Fruit fly (Drosophila melanogaster) whole organism, embryonic: ENCODE measurements around the gene CG17564.
A peak's percentile ranks its signal among the peaks of the same experiment; 100 is the strongest.

Experiments
- Aef1 ChIP-seq: fragments of 200-800 bp; sonication (Bioruptor generic); IDR thresholded peaks from 3 replicates; pipeline ENCODE4 v1.3.6; 2022; ENCODE audit warnings: missing biosample characterization, missing genetic modification characterization
- Asciz ChIP-seq: fragments of 200-800 bp; sonication (Bioruptor generic); optimal IDR thresholded peaks from 2 replicates; lab custom pipeline; 2017; ENCODE audit warnings: missing biosample characterization, mild to moderate bottlenecking, missing genetic modification characterization, missing genetic modification reagents
- B-H1 ChIP-seq: fragments of 200-800 bp; sonication (Bioruptor generic); IDR thresholded peaks from 3 replicates; pipeline ENCODE4 v1.3.6; 2022; ENCODE audit warnings: missing biosample characterization, missing genetic modification characterization
- Bdp1 ChIP-seq: fragments of 200-800 bp; sonication (Bioruptor generic); optimal IDR thresholded peaks from 3 replicates; lab custom pipeline; 2016; ENCODE audit warnings: missing biosample characterization, missing genetic modification characterization
- C15 ChIP-seq: fragments of 200-800 bp; sonication (Bioruptor generic); IDR thresholded peaks from 3 replicates; pipeline ENCODE4 v1.3.6; 2022; ENCODE audit warnings: missing biosample characterization, missing genetic modification characterization
- CG10565 ChIP-seq: fragments of 200-800 bp; sonication (Bioruptor generic); optimal IDR thresholded peaks from 3 replicates; lab custom pipeline; 2016; ENCODE audit warnings: missing biosample characterization, mild to moderate bottlenecking, missing genetic modification characterization
- CG10654 ChIP-seq: fragments of 200-800 bp; sonication (Bioruptor generic); optimal IDR thresholded peaks from 2 replicates; lab custom pipeline; 2016; ENCODE audit warnings: missing biosample characterization, missing genetic modification characterization
- CG11398 ChIP-seq: fragments of 200-800 bp; sonication (Bioruptor generic); optimal IDR thresholded peaks from 2 replicates; lab custom pipeline; 2016; ENCODE audit warnings: missing biosample characterization, missing genetic modification characterization
- CG14050 ChIP-seq: fragments of 200-800 bp; sonication (Bioruptor generic); IDR thresholded peaks from 3 replicates; pipeline ENCODE4 v1.3.6; 2022; ENCODE audit warnings: missing biosample characterization, missing genetic modification characterization
- CG16779 ChIP-seq: fragments of 200-800 bp; sonication (Bioruptor generic); IDR thresholded peaks from 2 replicates; pipeline ENCODE4 v1.3.6; 2022; ENCODE audit warnings: missing biosample characterization, missing genetic modification characterization
- CG18011 ChIP-seq: fragments of 200-800 bp; sonication (Bioruptor generic); optimal IDR thresholded peaks from 2 replicates; lab custom pipeline; 2017; ENCODE audit warnings: missing biosample characterization, missing genetic modification characterization, mild to moderate bottlenecking, moderate library complexity, missing genotype
- CG2678 ChIP-seq: fragments of 200-800 bp; sonication (Bioruptor generic); optimal IDR thresholded peaks from 3 replicates; lab custom pipeline; 2019; ENCODE audit warnings: missing biosample characterization, mild to moderate bottlenecking, missing genetic modification characterization, moderate library complexity
- CG31441 ChIP-seq: fragments of 200-800 bp; sonication (Bioruptor generic); IDR thresholded peaks from 2 replicates; pipeline ENCODE4 v1.3.6; 2022; ENCODE audit warnings: missing biosample characterization, missing genetic modification characterization
- CG34376 ChIP-seq: fragments of 200-800 bp; sonication (Bioruptor generic); optimal IDR thresholded peaks from 2 replicates; lab custom pipeline; 2018; ENCODE audit warnings: missing biosample characterization, mild to moderate bottlenecking, missing genetic modification characterization
- CG4328 ChIP-seq: fragments of 200-800 bp; sonication (Bioruptor generic); optimal IDR thresholded peaks from 3 replicates; lab custom pipeline; 2017; ENCODE audit warnings: missing biosample characterization, missing genetic modification reagents, missing genetic modification characterization
- CG4360 ChIP-seq: fragments of 200-800 bp; sonication (Bioruptor generic); IDR thresholded peaks from 2 replicates; pipeline ENCODE4 v1.3.6; 2022; ENCODE audit warnings: missing biosample characterization, missing genetic modification characterization
- CG6813 ChIP-seq: fragments of 200-800 bp; sonication (Bioruptor generic); optimal IDR thresholded peaks from 2 replicates; lab custom pipeline; 2017; ENCODE audit warnings: missing biosample characterization, missing genetic modification characterization, mild to moderate bottlenecking, moderate library complexity, missing genetic modification reagents
- CG7556 ChIP-seq: fragments of 200-800 bp; sonication (Bioruptor generic); optimal IDR thresholded peaks from 2 replicates; lab custom pipeline; 2017; ENCODE audit warnings: missing biosample characterization, mild to moderate bottlenecking, missing genetic modification characterization
- CG7839 ChIP-seq: fragments of 200-800 bp; sonication (Bioruptor generic); optimal IDR thresholded peaks from 3 replicates; lab custom pipeline; 2018; ENCODE audit warnings: missing biosample characterization, mild to moderate bottlenecking, missing genetic modification characterization, moderate library complexity
- CG7987 ChIP-seq: fragments of 200-800 bp; sonication (Bioruptor generic); optimal IDR thresholded peaks from 2 replicates; lab custom pipeline; 2018; ENCODE audit warnings: missing biosample characterization, mild to moderate bottlenecking, missing genetic modification characterization, moderate library complexity
- CG8478 ChIP-seq: fragments of >200 bp; optimal IDR thresholded peaks from 2 replicates; lab custom pipeline; 2018
- CG8765 ChIP-seq: fragments of 200-800 bp; sonication (Bioruptor generic); IDR thresholded peaks from 2 replicates; pipeline ENCODE4 v1.3.6; 2022; ENCODE audit warnings: missing biosample characterization, missing genetic modification characterization
- CG8924 ChIP-seq: fragments of 200-800 bp; optimal IDR thresholded peaks from 3 replicates; lab custom pipeline; 2019; ENCODE audit warnings: missing biosample characterization, mild to moderate bottlenecking, missing genetic modification characterization, moderate library complexity
- CG9215 ChIP-seq: fragments of 200-800 bp; sonication (Bioruptor generic); IDR thresholded peaks from 2 replicates; pipeline ENCODE4 v1.3.6; 2022; ENCODE audit warnings: missing biosample characterization, missing genetic modification characterization
- Deaf1 ChIP-seq: fragments of 200-800 bp; optimal IDR thresholded peaks from 3 replicates; lab custom pipeline; 2019; ENCODE audit warnings: missing biosample characterization, mild to moderate bottlenecking, missing genetic modification characterization, moderate library complexity
- Dek ChIP-seq: fragments of 200-800 bp; sonication (Bioruptor generic); optimal IDR thresholded peaks from 3 replicates; lab custom pipeline; 2019; ENCODE audit warnings: missing biosample characterization, mild to moderate bottlenecking, missing genetic modification characterization, moderate library complexity
- Dfd ChIP-seq, 2 experiments: fragments of >200 bp; optimal IDR thresholded peaks; 2 replicates each; lab custom pipeline; 2017; ENCODE audit warnings: missing biosample characterization in 2 of 2, missing genetic modification characterization in 2 of 2
- Dp ChIP-seq: fragments of 200-800 bp; sonication (Bioruptor generic); optimal IDR thresholded peaks from 2 replicates; lab custom pipeline; 2018; ENCODE audit warnings: missing biosample characterization, mild to moderate bottlenecking, missing genetic modification characterization, moderate library complexity
- Fer2 ChIP-seq: fragments of 200-800 bp; sonication (Bioruptor generic); optimal IDR thresholded peaks from 2 replicates; lab custom pipeline; 2018; ENCODE audit warnings: missing biosample characterization, mild to moderate bottlenecking, missing genetic modification characterization, moderate library complexity
- HLH4C ChIP-seq: fragments of 200-800 bp; sonication (Bioruptor generic); IDR thresholded peaks from 3 replicates; pipeline ENCODE4 v1.3.6; 2022; ENCODE audit warnings: missing biosample characterization, missing genetic modification characterization; ENCODE audit not compliant: partially characterized antibody
- Hr3 ChIP-seq: fragments of 200-800 bp; sonication (Bioruptor generic); optimal IDR thresholded peaks from 3 replicates; lab custom pipeline; 2016; ENCODE audit warnings: missing biosample characterization, missing genetic modification characterization
- Lim3 ChIP-seq: fragments of 200-800 bp; sonication (Bioruptor generic); IDR thresholded peaks from 2 replicates; pipeline ENCODE4 v1.3.6; 2022; ENCODE audit warnings: missing biosample characterization, missing genetic modification characterization
- aop ChIP-seq: fragments of 200-800 bp; sonication (Bioruptor generic); IDR thresholded peaks from 2 replicates; pipeline ENCODE4 v1.3.6; 2022; ENCODE audit warnings: missing biosample characterization, missing genetic modification characterization
- dpn ChIP-seq, 2 experiments: fragments of 200-800 bp; sonication (Bioruptor generic); optimal IDR thresholded peaks; 3 replicates each; lab custom pipeline; 2016; ENCODE audit warnings: missing biosample characterization in 2 of 2, missing genetic modification characterization in 2 of 2
- dysf ChIP-seq: fragments of 200-800 bp; sonication (Bioruptor generic); IDR thresholded peaks from 3 replicates; pipeline ENCODE4 v1.3.6; 2022; ENCODE audit warnings: missing biosample characterization, missing genetic modification characterization
- exex ChIP-seq: fragments of 200-800 bp; sonication (Bioruptor generic); optimal IDR thresholded peaks from 4 replicates; lab custom pipeline; 2018; ENCODE audit warnings: missing biosample characterization, mild to moderate bottlenecking, missing genetic modification characterization, moderate library complexity
- gro ChIP-seq: fragments of 200-800 bp; sonication (Bioruptor generic); optimal IDR thresholded peaks from 2 replicates; lab custom pipeline; 2016; ENCODE audit warnings: missing biosample characterization, missing genetic modification characterization
- jigr1 ChIP-seq: fragments of 200-800 bp; sonication (Bioruptor generic); IDR thresholded peaks from 3 replicates; pipeline ENCODE4 v1.3.6; 2022; ENCODE audit warnings: missing biosample characterization, missing genetic modification characterization
- jumu ChIP-seq: fragments of 200-800 bp; sonication (Bioruptor generic); optimal IDR thresholded peaks from 3 replicates; lab custom pipeline; 2016; ENCODE audit warnings: missing biosample characterization, missing genetic modification characterization
- kni ChIP-seq: fragments of 200-800 bp; sonication (Bioruptor generic); optimal IDR thresholded peaks from 3 replicates; lab custom pipeline; 2017; ENCODE audit warnings: mild to moderate bottlenecking, missing biosample characterization, missing genetic modification reagents, missing genetic modification characterization
- nerfin-1 ChIP-seq: fragments of 200-800 bp; sonication (Bioruptor generic); optimal IDR thresholded peaks from 3 replicates; lab custom pipeline; 2019; ENCODE audit warnings: missing biosample characterization, mild to moderate bottlenecking, missing genetic modification characterization, moderate library complexity
- pan ChIP-seq, 4 experiments: fragments of >200 bp in 3 of 4; fragments of 200-800 bp in 1 of 4; sonication (Bioruptor generic) in 1 of 4; optimal IDR thresholded peaks in 3 of 4; IDR thresholded peaks in 1 of 4; 2 replicates each; pipeline versions ENCODE4 v1.3.6 to Lab custom; 2017 to 2022; ENCODE audit warnings: missing biosample characterization in 2 of 4, missing genetic modification characterization in 2 of 4, mixed read lengths in 1 of 4
- peb ChIP-seq: fragments of 200-800 bp; sonication (Bioruptor generic); IDR thresholded peaks from 2 replicates; pipeline ENCODE4 v1.3.6; 2022; ENCODE audit warnings: missing biosample characterization, missing genetic modification characterization
- prd ChIP-seq, 3 experiments: fragments of >200 bp in 2 of 3; fragments of 200-800 bp in 1 of 3; sonication (Bioruptor generic) in 1 of 3; optimal IDR thresholded peaks in 2 of 3; IDR thresholded peaks in 1 of 3; 2 replicates in 2 of 3; 3 replicates in 1 of 3; pipeline versions ENCODE4 v1.3.6 to Lab custom; 2017 to 2022; ENCODE audit warnings: missing biosample characterization in 1 of 3, missing genetic modification characterization in 1 of 3
- pzg ChIP-seq: fragments of 200-800 bp; sonication (Bioruptor generic); optimal IDR thresholded peaks from 3 replicates; lab custom pipeline; 2018; ENCODE audit warnings: missing biosample characterization, mild to moderate bottlenecking, missing genetic modification characterization, moderate library complexity
- run ChIP-seq: fragments of 200-800 bp; sonication (Bioruptor generic); optimal IDR thresholded peaks from 3 replicates; lab custom pipeline; 2018; ENCODE audit warnings: missing biosample characterization, mild to moderate bottlenecking, missing genetic modification characterization
- schlank ChIP-seq: fragments of 200-800 bp; sonication (Bioruptor generic); optimal IDR thresholded peaks from 2 replicates; lab custom pipeline; 2018; ENCODE audit warnings: missing biosample characterization, mild to moderate bottlenecking, missing genetic modification characterization
- wek ChIP-seq: fragments of 200-800 bp; sonication (Bioruptor generic); optimal IDR thresholded peaks from 3 replicates; lab custom pipeline; 2018; ENCODE audit warnings: missing biosample characterization, mild to moderate bottlenecking, missing genetic modification characterization, moderate library complexity
- zen2 ChIP-seq: fragments of 200-800 bp; sonication (Bioruptor generic); IDR thresholded peaks from 3 replicates; pipeline ENCODE4 v1.3.6; 2022; ENCODE audit warnings: missing biosample characterization, missing genetic modification characterization; ENCODE audit not compliant: partially characterized antibody
- zfh1 ChIP-seq: fragments of 200-800 bp; sonication (Bioruptor generic); IDR thresholded peaks from 3 replicates; pipeline ENCODE4 v1.3.6; 2022; ENCODE audit warnings: missing biosample characterization, missing genetic modification characterization

The CG17564 gene

dm6 chr2L:19342018-19342417 lies 42.3 kb upstream of the CG17564 start (continued):
- TF ChIP-seq pzg (GFP tag; lab: Kevin White, UChicago) (no peak), CG34376 (GFP tag; lab: Kevin White, UChicago) (no peak), CG6813 (GFP tag; lab: Kevin White, UChicago) (no peak), Bdp1 (GFP tag; lab: Kevin White, UChicago) (peak; percentile 5), zen2 (GFP tag; lab: Robert Waterston, UW) (no peak), Fer2 (tag; lab: Kevin White, UChicago) (no peak), nerfin-1 (tag; lab: Kevin White, UChicago) (peak; percentile 31), CG16779 (GFP tag; lab: Robert Waterston, UW) (no peak), CG10654 (GFP tag; lab: Kevin White, UChicago) (peak; percentile 21), aop (no peak), CG8924 (tag; lab: Kevin White, UChicago) (peak; percentile 34), Aef1 (GFP tag; lab: Robert Waterston, UW) (no peak), Dfd (GFP tag; optimal IDR thresholded peaks at IDR 0.05; lab: Kevin White, UChicago) (no peak), CG18011 (GFP tag; lab: Kevin White, UChicago) (no peak), Dek (no peak), gro (GFP tag; lab: Kevin White, UChicago) (no peak), CG31441 (GFP tag; lab: Robert Waterston, UW) (peak; percentile 64), CG9215 (no peak), wek (GFP tag; lab: Kevin White, UChicago) (no peak), dysf (GFP tag; lab: Robert Waterston, UW) (peak; percentile 15; the same call in 1 of the 3 replicates), prd (optimal IDR thresholded peaks at IDR 0.05; lab: Kevin White, UChicago) (no peak), prd (GFP tag; IDR thresholded peaks at IDR 0.05; lab: Robert Waterston, UW) (peak; percentile 52; the same call in 1 of the 3 replicates), C15 (GFP tag; lab: Robert Waterston, UW) (no peak), pan (optimal IDR thresholded peaks at IDR 0.05; lab: Kevin White, UChicago) (no peak), pan (GFP tag; optimal IDR thresholded peaks at IDR 0.05 in 1 of 2, IDR thresholded peaks at IDR 0.05 in 1 of 2) (no peak), CG7839 (tag; lab: Kevin White, UChicago) (peak; percentile 42), jumu (GFP tag; lab: Kevin White, UChicago) (no peak), CG7987 (GFP tag; lab: Kevin White, UChicago) (no peak), kni (GFP tag; lab: Kevin White, UChicago) (no peak), HLH4C (GFP tag; lab: Robert Waterston, UW) (no peak), CG11398 (GFP tag; lab: Kevin White, UChicago) (no peak), run (no peak), CG8765 (no peak), dpn (GFP tag; optimal IDR thresholded peaks at IDR 0.05; lab: Kevin White, UChicago) (no peak), CG10565 (GFP tag; lab: Kevin White, UChicago) (no peak), jigr1 (GFP tag; lab: Robert Waterston, UW) (no peak), CG14050 (GFP tag; lab: Robert Waterston, UW) (no peak), B-H1 (GFP tag; lab: Robert Waterston, UW) (no peak), CG4360 (GFP tag; lab: Robert Waterston, UW) (0 out of 2 replicates have a peak, but pooled peaks have one; percentile 12), schlank (tag; lab: Kevin White, UChicago) (no peak), CG2678 (tag; lab: Kevin White, UChicago) (peak; percentile 55), CG7556 (GFP tag; lab: Kevin White, UChicago) (peak; percentile 26), CG8478 (lab: Kevin White, UChicago) (no peak), Lim3 (GFP tag; lab: Robert Waterston, UW) (no peak), Deaf1 (tag; lab: Kevin White, UChicago) (no peak), CG4328 (GFP tag; lab: Kevin White, UChicago) (no peak), Hr3 (GFP tag; lab: Kevin White, UChicago) (peak; percentile 26), zfh1 (peak; percentile 63; the same call in 2 of the 3 replicates), peb (GFP tag; lab: Robert Waterston, UW) (no peak), Dp (GFP tag; lab: Kevin White, UChicago) (no peak), exex (tag; lab: Kevin White, UChicago) (no peak), Asciz (GFP tag; lab: Kevin White, UChicago) (peak; percentile 27)
